Worm (Caenorhabditis elegans) whole organism, young adult: ENCODE results near the gene nhr-291.

Experiments
- B0336.3 ChIP-seq: fragments of 200-800 bp; sonication (Bioruptor generic); IDR thresholded peaks from 2 replicates; pipeline ENCODE4 v1.3.6; 2022; ENCODE audit warnings: missing genetic modification characterization, missing compliant biosample characterization
- C06A6.2 ChIP-seq: fragments of 200-800 bp; sonication (Bioruptor generic); conservative IDR thresholded peaks from 2 replicates; pipeline ENCODE4 v1.3.6; 2022; ENCODE audit warnings: missing genetic modification characterization, missing compliant biosample characterization
- D2030.7 ChIP-seq: fragments of 200-800 bp; sonication (Bioruptor generic); IDR thresholded peaks from 2 replicates; pipeline ENCODE4 v1.3.6; 2022; ENCODE audit warnings: missing genetic modification reagents, missing genetic modification characterization, missing compliant biosample characterization
- F49E8.2 ChIP-seq: sonication (generic microtip); optimal IDR thresholded peaks from 3 replicates; lab custom pipeline; 2017; ENCODE audit warnings: missing genetic modification characterization, mild to moderate bottlenecking, missing compliant biosample characterization, antibody characterized with exemption, moderate library complexity; ENCODE audit not compliant: insufficient read depth
- F57C9.4 ChIP-seq: sonication (generic microtip); optimal IDR thresholded peaks from 2 replicates; lab custom pipeline; 2017; ENCODE audit warnings: mild to moderate bottlenecking, missing genetic modification characterization, missing compliant biosample characterization
- K12H6.12 ChIP-seq: fragments of 200-800 bp; sonication (Bioruptor generic); optimal IDR thresholded peaks from 2 replicates; lab custom pipeline; 2018; ENCODE audit warnings: mild to moderate bottlenecking, missing genetic modification characterization, missing compliant biosample characterization
- T26A5.8 ChIP-seq: sonication (generic microtip); optimal IDR thresholded peaks from 2 replicates; lab custom pipeline; 2016; ENCODE audit warnings: missing genetic modification characterization, missing compliant biosample characterization
- Y53F4B.3 ChIP-seq: fragments of 200-800 bp; sonication (Bioruptor generic); IDR thresholded peaks from 2 replicates; pipeline ENCODE4 v1.3.6; 2022; ENCODE audit warnings: missing genetic modification reagents, missing genetic modification characterization, missing compliant biosample characterization
- attf-6 ChIP-seq: fragments of 200-800 bp; sonication (Bioruptor generic); IDR thresholded peaks from 2 replicates; pipeline ENCODE4 v1.3.6; 2022; ENCODE audit warnings: missing genetic modification reagents, missing genetic modification characterization, missing compliant biosample characterization
- bed-1 ChIP-seq: fragments of 200-800 bp; sonication (Bioruptor generic); IDR thresholded peaks from 2 replicates; pipeline ENCODE4 v1.3.6; 2022; ENCODE audit warnings: missing genetic modification reagents, missing genetic modification characterization, missing compliant biosample characterization
- bed-2 ChIP-seq: fragments of 200-800 bp; sonication (Bioruptor generic); IDR thresholded peaks from 2 replicates; pipeline ENCODE4 v1.3.6; 2022; ENCODE audit warnings: missing genetic modification reagents, missing genetic modification characterization, missing compliant biosample characterization
- ceh-91 ChIP-seq: fragments of 200-800 bp; sonication (Bioruptor generic); IDR thresholded peaks from 2 replicates; pipeline ENCODE4 v1.3.6; 2022; ENCODE audit warnings: missing genetic modification reagents, missing genetic modification characterization, missing compliant biosample characterization
- die-1 ChIP-seq: sonication (generic microtip); optimal IDR thresholded peaks from 2 replicates; lab custom pipeline; 2016; ENCODE audit warnings: missing genotype, mild to moderate bottlenecking, missing genetic modification characterization, missing compliant biosample characterization
- hlh-12 ChIP-seq: sonication (generic microtip); optimal IDR thresholded peaks from 2 replicates; lab custom pipeline; 2016; ENCODE audit warnings: missing genetic modification characterization, missing compliant biosample characterization
- hlh-26 ChIP-seq: fragments of 200-800 bp; sonication (Bioruptor generic); conservative IDR thresholded peaks from 2 replicates; pipeline ENCODE4 v1.3.6; 2022; ENCODE audit warnings: missing genetic modification reagents, missing genetic modification characterization, missing compliant biosample characterization
- hmg-20 ChIP-seq: fragments of 200-800 bp; sonication (Bioruptor generic); IDR thresholded peaks from 2 replicates; pipeline ENCODE4 v1.3.6; 2022; ENCODE audit warnings: missing genetic modification reagents, missing genetic modification characterization, missing compliant biosample characterization
- hrde-1 ChIP-seq: sonication (generic microtip); optimal IDR thresholded peaks from 2 replicates; lab custom pipeline; 2016; ENCODE audit warnings: missing genetic modification characterization, mild to moderate bottlenecking, missing compliant biosample characterization, moderate library complexity, missing genotype, missing genetic modification reagents, borderline replicate concordance
- let-607 ChIP-seq, 2 experiments: fragments of 200-800 bp in 1 of 2; sonication (Bioruptor generic) in 1 of 2; sonication (generic microtip) in 1 of 2; optimal IDR thresholded peaks; 2 replicates each; lab custom pipeline; 2016 to 2018; ENCODE audit warnings: mild to moderate bottlenecking in 2 of 2, missing compliant biosample characterization in 2 of 2, missing genetic modification characterization in 2 of 2, moderate library complexity in 2 of 2, missing genotype in 1 of 2
- madf-3 ChIP-seq: fragments of 200-800 bp; sonication (Bioruptor generic); IDR thresholded peaks from 2 replicates; pipeline ENCODE4 v1.3.6; 2022; ENCODE audit warnings: missing genetic modification reagents, missing genetic modification characterization, missing compliant biosample characterization
- madf-6 ChIP-seq: fragments of 200-800 bp; sonication (Bioruptor generic); IDR thresholded peaks from 2 replicates; pipeline ENCODE4 v1.3.6; 2022; ENCODE audit warnings: missing genetic modification reagents, missing genetic modification characterization, missing compliant biosample characterization
- mcd-1 ChIP-seq: fragments of 200-800 bp; sonication (Bioruptor generic); IDR thresholded peaks from 2 replicates; pipeline ENCODE4 v1.3.6; 2022; ENCODE audit warnings: missing genetic modification reagents, missing genetic modification characterization, missing compliant biosample characterization
- nfyb-1 ChIP-seq: fragments of 200-800 bp; sonication (Bioruptor generic); IDR thresholded peaks from 2 replicates; pipeline ENCODE4 v1.3.6; 2022; ENCODE audit warnings: missing genetic modification reagents, missing genetic modification characterization, missing compliant biosample characterization
- nhr-27 ChIP-seq: fragments of 200-800 bp; sonication (Bioruptor generic); optimal IDR thresholded peaks from 2 replicates; lab custom pipeline; 2018; ENCODE audit warnings: mild to moderate bottlenecking, missing genetic modification characterization, moderate library complexity, missing compliant biosample characterization
- nhr-80 ChIP-seq: sonication (generic microtip); optimal IDR thresholded peaks from 2 replicates; lab custom pipeline; 2016; ENCODE audit warnings: missing genetic modification characterization, missing compliant biosample characterization
- rec-8 ChIP-seq, 2 experiments: sonication (generic microtip); optimal IDR thresholded peaks; 2 replicates each; lab custom pipeline; 2016; ENCODE audit warnings: mild to moderate bottlenecking in 2 of 2, missing genetic modification characterization in 2 of 2, missing genetic modification reagents in 2 of 2, missing genotype in 2 of 2, missing biosample characterization in 1 of 2, missing compliant biosample characterization in 1 of 2, moderate library complexity in 1 of 2
- repo-1 ChIP-seq: sonication (generic microtip); optimal IDR thresholded peaks from 2 replicates; lab custom pipeline; 2017; ENCODE audit warnings: mild to moderate bottlenecking, missing genetic modification characterization, missing compliant biosample characterization
- sea-2 ChIP-seq: fragments of 200-800 bp; sonication (Bioruptor generic); IDR thresholded peaks from 2 replicates; pipeline ENCODE4 v1.3.6; 2022; ENCODE audit warnings: missing genetic modification characterization, missing compliant biosample characterization
- snpc-4 ChIP-seq, 5 experiments: fragments of 150-350 bp in 1 of 5; sonication (generic microtip) in 4 of 5; optimal IDR thresholded peaks; 2 replicates each; lab custom pipeline; 2014 to 2018; ENCODE audit warnings: missing genetic modification characterization in 5 of 5, missing biosample characterization in 3 of 5, antibody characterized with exemption in 2 of 5, mild to moderate bottlenecking in 2 of 5, missing compliant biosample characterization in 2 of 5, missing genotype in 2 of 5, moderate library complexity in 2 of 5, missing genetic modification reagents in 1 of 5
- sptf-2 ChIP-seq: fragments of 200-800 bp; sonication (Bioruptor generic); optimal IDR thresholded peaks from 2 replicates; lab custom pipeline; 2018; ENCODE audit warnings: mild to moderate bottlenecking, missing genetic modification characterization, missing compliant biosample characterization
- tlf-1 ChIP-seq: fragments of 200-800 bp; sonication (Bioruptor generic); optimal IDR thresholded peaks from 2 replicates; lab custom pipeline; 2018; ENCODE audit warnings: mild to moderate bottlenecking, missing genetic modification characterization, missing compliant biosample characterization
- unc-62 ChIP-seq: fragments of 150-350 bp; optimal IDR thresholded peaks from 2 replicates; lab custom pipeline; 2014; ENCODE audit warnings: missing biosample characterization, missing genetic modification reagents, missing genetic modification characterization
- ztf-18 ChIP-seq: sonication (generic microtip); optimal IDR thresholded peaks from 2 replicates; lab custom pipeline; 2016; ENCODE audit warnings: missing genotype, mild to moderate bottlenecking, missing genetic modification characterization, missing compliant biosample characterization
- ztf-25 ChIP-seq: fragments of 200-800 bp; sonication (Bioruptor generic); IDR thresholded peaks from 2 replicates; pipeline ENCODE4 v1.3.6; 2022; ENCODE audit warnings: missing genetic modification reagents, missing genetic modification characterization, missing compliant biosample characterization
- ztf-26 ChIP-seq: sonication (generic microtip); optimal IDR thresholded peaks from 2 replicates; lab custom pipeline; 2017; ENCODE audit warnings: missing genetic modification characterization, missing compliant biosample characterization
- ztf-3 ChIP-seq: fragments of 200-800 bp; sonication (Bioruptor generic); optimal IDR thresholded peaks from 2 replicates; lab custom pipeline; 2018; ENCODE audit warnings: mild to moderate bottlenecking, missing genetic modification characterization, missing compliant biosample characterization

The nhr-291 gene

DNA sequence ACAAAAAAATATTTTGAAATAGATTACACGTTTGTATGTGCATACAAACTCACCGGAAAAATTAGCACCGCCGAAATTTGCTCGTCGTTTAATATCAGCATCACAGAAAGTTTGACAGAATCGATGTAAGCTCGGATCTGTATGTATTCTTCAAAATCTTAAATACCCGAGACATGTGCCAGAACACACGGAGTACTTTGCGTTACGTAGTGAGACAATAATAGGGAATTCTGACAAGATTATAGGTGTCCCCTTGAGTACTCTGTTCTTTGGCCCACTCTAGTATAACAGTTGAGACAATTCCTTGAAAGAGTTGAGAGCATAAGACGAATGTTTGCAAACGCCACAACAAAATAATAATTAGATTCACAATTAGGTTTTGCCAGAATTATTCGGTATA, 15.1 kb upstream of the nhr-291 start, which contains the start of gene srx-48:
TSS of gene srx-48 (minus strand) at position 101 of the 400 bp plus-strand sequence.
- TF ChIP-seq repo-1 (no peak), tlf-1 (no peak), mcd-1 (GFP tag; lab: Robert Waterston, UW) (no peak), K12H6.12 (tag; lab: Kevin White, UChicago) (no peak), let-607 (tag; optimal IDR thresholded peaks at IDR 0.05; lab: Kevin White, UChicago) (no peak), ceh-91 (GFP tag; lab: Robert Waterston, UW) (no peak), nfyb-1 (GFP tag; lab: Robert Waterston, UW) (no peak), ztf-26 (tag; lab: Kevin White, UChicago) (no peak), sptf-2 (GFP tag; lab: Kevin White, UChicago) (no peak), nhr-27 (tag; lab: Kevin White, UChicago) (no peak), unc-62 (GFP tag; lab: Kevin White, UChicago) (no peak), ztf-3 (GFP tag; lab: Kevin White, UChicago) (no peak), rec-8 (tag; optimal IDR thresholded peaks at IDR 0.05; lab: Kevin White, UChicago) (no peak), madf-3 (no peak), hrde-1 (tag; lab: Kevin White, UChicago) (no peak), madf-6 (GFP tag; lab: Robert Waterston, UW) (no peak), hmg-20 (GFP tag; lab: Robert Waterston, UW) (no peak), snpc-4 (GFP tag; optimal IDR thresholded peaks at IDR 0.05; lab: Kevin White, UChicago) (no peak), snpc-4 (tag; optimal IDR thresholded peaks at IDR 0.05; lab: Kevin White, UChicago) (no peak)

DNA sequence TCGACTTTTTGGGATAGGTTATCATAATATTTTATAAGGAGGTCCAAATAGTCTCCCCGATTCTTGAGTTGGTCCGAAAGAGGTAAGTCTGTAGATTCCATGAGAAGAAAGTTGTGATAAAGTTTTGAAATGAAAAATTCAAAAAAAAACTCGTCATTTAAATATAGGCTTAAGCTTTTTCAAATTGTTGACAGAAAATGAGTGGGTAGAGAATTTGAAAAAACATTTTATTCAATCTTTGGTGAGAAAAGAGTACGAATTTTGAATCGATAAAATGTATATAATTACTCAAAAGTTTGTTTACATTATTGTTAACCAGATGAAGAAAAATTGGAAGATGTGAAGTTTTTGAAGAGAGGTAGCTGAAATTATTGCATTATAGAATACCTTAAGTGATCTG, 13.3 kb upstream of the nhr-291 start, which contains the start of gene T26H8.5:
TSS of gene T26H8.5 (minus strand) at position 101 of the 400 bp plus-strand sequence.
- TF ChIP-seq hmg-20 (GFP tag; lab: Robert Waterston, UW) (no peak), die-1 (no peak), hlh-12 (tag; lab: Kevin White, UChicago) (no peak), madf-6 (GFP tag; lab: Robert Waterston, UW) (no peak), attf-6 (GFP tag; lab: Robert Waterston, UW) (no peak), Y53F4B.3 (GFP tag; lab: Robert Waterston, UW) (no peak), ztf-18 (no peak), nhr-80 (no peak), F49E8.2 (tag; lab: Kevin White, UChicago) (no peak), D2030.7 (GFP tag; lab: Robert Waterston, UW) (no peak), C06A6.2 (GFP tag; lab: Robert Waterston, UW) (no peak), sea-2 (no peak), F57C9.4 (no peak), T26A5.8 (tag; lab: Kevin White, UChicago) (no peak)

DNA sequence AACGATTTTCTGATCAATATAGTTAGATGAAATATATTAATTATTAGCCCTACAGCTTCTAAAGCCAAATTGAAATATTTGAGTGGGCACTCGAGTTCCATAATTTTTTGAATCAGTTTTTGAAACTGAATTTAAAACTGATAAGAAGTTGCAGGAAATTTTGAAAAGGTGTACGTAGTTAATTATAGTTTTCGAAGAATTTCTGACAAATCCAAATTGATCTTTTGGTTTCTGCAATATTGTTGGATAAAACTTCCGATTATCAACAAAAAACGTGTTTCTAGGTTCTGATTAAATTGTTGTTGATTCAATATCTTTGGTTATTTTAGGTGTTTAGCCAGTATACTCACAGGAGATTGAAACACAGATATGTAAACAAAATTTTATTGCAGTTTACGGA, 12.0 kb upstream of the nhr-291 start, which contains the start of gene T26H8.4:
TSS of gene T26H8.4 (minus strand) at position 101 of the 400 bp plus-strand sequence.
- TF ChIP-seq bed-2 (GFP tag; lab: Robert Waterston, UW) (no peak), B0336.3 (GFP tag; lab: Robert Waterston, UW) (no peak), bed-1 (GFP tag; lab: Robert Waterston, UW) (no peak), nhr-80 (no peak), hlh-26 (GFP tag; lab: Robert Waterston, UW) (no peak), ztf-25 (no peak), ztf-26 (tag; lab: Kevin White, UChicago) (no peak)
